Fruit fly (Drosophila melanogaster) whole organism, prepupa: Measurements from ENCODE around the gene CG43057.

Experiments used
- CG11902 ChIP-seq: fragments of 200-800 bp; sonication (Bioruptor generic); optimal IDR thresholded peaks from 3 replicates; lab custom pipeline; 2016; ENCODE audit warnings: missing biosample characterization, missing genetic modification characterization
- CG6163 ChIP-seq: fragments of 200-800 bp; sonication (Bioruptor generic); IDR thresholded peaks from 3 replicates; pipeline ENCODE4 v1.3.6; 2022; ENCODE audit warnings: missing biosample characterization, missing genetic modification characterization
- CG6792 ChIP-seq: fragments of 200-800 bp; sonication (Bioruptor generic); optimal IDR thresholded peaks from 3 replicates; lab custom pipeline; 2016; ENCODE audit warnings: missing biosample characterization, missing genetic modification characterization
- Eip78C ChIP-seq: fragments of 200-800 bp; sonication (Bioruptor generic); peaks from one replicate; lab custom pipeline; 2016; ENCODE audit warnings: missing biosample characterization, missing genetic modification characterization
- Hr39 ChIP-seq: fragments of 200-800 bp; sonication (Bioruptor generic); optimal IDR thresholded peaks from 2 replicates; lab custom pipeline; 2016; ENCODE audit warnings: missing biosample characterization, missing genetic modification characterization
- Smox ChIP-seq: fragments of 200-800 bp; sonication (Bioruptor generic); optimal IDR thresholded peaks from 3 replicates; lab custom pipeline; 2016; ENCODE audit warnings: missing biosample characterization, missing genetic modification characterization
- spab ChIP-seq: fragments of 200-800 bp; sonication (Bioruptor generic); optimal IDR thresholded peaks from 2 replicates; lab custom pipeline; 2017; ENCODE audit warnings: missing biosample characterization, mild to moderate bottlenecking, missing genetic modification characterization, missing genetic modification reagents

DNA sequence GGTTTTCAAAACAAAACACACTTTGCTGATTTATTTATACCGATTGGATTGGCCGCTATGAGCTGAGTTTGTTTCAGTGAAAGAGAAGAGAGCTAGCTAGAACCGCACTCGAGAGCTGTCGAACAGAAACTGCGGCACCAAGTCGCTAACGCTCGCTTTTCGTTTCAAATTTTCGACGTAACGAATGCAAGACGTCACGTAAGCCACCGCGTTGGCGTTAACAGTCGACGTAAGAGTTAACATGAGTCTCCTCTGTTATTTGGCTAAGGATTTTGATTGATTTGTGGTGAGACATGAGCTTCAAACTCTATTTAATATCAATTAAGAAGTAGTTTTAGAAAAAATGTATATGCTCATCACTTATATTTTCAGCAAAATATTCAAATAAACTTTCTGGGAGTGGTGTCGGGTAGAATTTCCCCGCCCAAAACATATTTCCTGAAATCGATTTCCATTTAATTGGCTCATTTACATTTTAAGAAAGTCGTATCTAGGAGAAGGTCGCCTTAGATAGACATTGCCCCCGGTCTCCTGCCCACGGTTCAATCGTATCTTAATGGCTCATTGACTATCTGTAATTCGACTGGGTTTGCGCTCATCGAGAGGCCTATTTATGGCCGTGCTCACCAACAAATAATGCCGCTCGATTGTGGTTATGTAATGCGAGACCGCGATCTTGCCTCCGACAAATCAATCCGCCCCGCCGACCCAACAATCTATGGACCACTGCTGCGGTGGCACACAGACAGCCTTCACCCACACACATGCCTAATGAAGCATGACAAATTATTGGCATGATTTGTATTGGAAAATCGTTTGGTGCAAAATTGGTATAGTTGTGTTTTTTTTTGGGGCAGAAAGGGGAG, 13.8 kb upstream of the CG43057 start, which contains the start of gene CG8086:
- no peak for TF ChIP-seq CG11902 (GFP tag; lab: Kevin White, UChicago)
- no peak for TF ChIP-seq Eip78C (GFP tag; lab: Kevin White, UChicago)
- TF ChIP-seq spab (GFP tag; lab: Kevin White, UChicago): no peak
- TF ChIP-seq Smox (GFP tag; lab: Kevin White, UChicago): no peak
- TF ChIP-seq CG6792 (GFP tag; lab: Kevin White, UChicago): no peak
- TF ChIP-seq CG6163 (GFP tag; lab: Robert Waterston, UW): no peak
- TF ChIP-seq Hr39 (GFP tag; lab: Kevin White, UChicago): no peak
